Worm (Caenorhabditis elegans): ENCODE measurements around the gene spdl-1.

spdl-1 gene

DNA sequence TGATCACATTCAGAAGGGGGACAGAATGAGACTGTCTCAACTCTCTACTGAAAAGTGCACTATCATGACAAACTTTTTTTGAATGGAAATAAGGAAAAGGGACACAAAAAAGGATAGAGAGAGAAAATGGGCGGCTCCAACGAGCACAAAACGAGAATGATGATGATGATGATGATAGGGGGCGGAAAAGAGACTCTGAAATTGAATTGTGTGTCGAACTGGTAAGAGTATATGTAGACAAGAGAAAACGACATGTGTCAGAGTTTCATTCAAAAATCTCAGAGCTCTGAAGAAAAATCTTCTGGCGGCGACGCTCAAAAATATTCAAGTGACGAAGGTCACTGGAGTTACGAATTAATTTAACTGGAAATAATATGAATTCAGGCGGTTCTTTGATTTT, 13.9 kb downstream of the spdl-1 start:
- TF ChIP-seq lin-14 (GFP tag; optimal IDR thresholded peaks at IDR 0.05) (peak; percentile 48), grh-1 (GFP tag; IDR thresholded peaks at IDR 0.05) (no peak), aha-1 (tag; optimal IDR thresholded peaks at IDR 0.05) (no peak), fkh-10 (GFP tag; optimal IDR thresholded peaks at IDR 0.05) (peak; percentile 47)

DNA sequence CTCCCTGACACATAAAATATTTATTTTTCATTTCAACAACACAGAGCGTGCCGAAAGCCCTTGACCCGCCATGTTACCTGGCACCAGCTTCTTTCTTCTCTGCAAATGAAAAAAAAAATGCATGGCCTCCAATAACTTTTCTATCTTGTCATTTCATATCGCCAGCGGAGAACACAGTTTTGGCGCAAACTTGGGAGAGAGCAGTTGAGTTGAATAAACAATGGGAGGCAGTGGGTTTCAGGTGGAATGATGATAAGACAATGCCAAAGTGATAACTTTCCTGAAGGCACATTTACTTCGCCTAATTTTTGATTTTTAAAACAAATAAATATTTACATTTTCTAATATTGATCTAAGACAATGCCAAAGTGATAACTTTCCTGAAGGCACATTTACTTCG, 19.9 kb downstream of the spdl-1 start:
- TF ChIP-seq nhr-76 (tag; optimal IDR thresholded peaks at IDR 0.05): no peak
- no peak for TF ChIP-seq tbx-2 (tag; optimal IDR thresholded peaks at IDR 0.05)
- TF ChIP-seq grh-1 (GFP tag; IDR thresholded peaks at IDR 0.05): no peak
- TF ChIP-seq vab-15 (tag; optimal IDR thresholded peaks at IDR 0.05): no peak
- TF ChIP-seq ets-5 (GFP tag; IDR thresholded peaks at IDR 0.05): no peak
- no peak for TF ChIP-seq nhr-19 (GFP tag; conservative IDR thresholded peaks at IDR 0.05)
- TF ChIP-seq aly-2 (tag; optimal IDR thresholded peaks at IDR 0.05): no peak
- TF ChIP-seq jun-1 (tag; optimal IDR thresholded peaks at IDR 0.05): no peak
- TF ChIP-seq ceh-82 (tag; optimal IDR thresholded peaks at IDR 0.05): no peak
- TF ChIP-seq nhr-71 (tag; optimal IDR thresholded peaks at IDR 0.05): no peak

DNA sequence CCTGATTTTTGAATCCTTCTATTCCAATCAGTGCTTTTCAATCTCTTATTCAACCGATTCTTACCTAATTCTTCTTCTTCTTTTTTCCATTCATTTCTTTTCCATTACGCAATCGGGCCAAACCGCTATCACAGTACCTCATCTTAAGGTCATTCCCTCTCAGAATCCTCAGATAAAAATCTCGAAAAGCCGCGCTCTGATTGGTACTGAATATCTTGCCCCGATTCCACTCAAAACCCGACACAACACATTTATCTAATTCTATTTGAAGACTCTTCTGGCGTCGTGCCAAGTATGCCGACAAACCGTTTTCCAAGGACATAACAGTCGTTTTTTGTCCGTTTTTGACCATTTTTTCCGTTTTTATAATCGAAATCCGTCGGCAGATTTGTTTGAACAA, 20.5 kb downstream of the spdl-1 start:
- no peak for TF ChIP-seq mdl-1 (tag; optimal IDR thresholded peaks at IDR 0.05)
- TF ChIP-seq nhr-20 (tag; optimal IDR thresholded peaks at IDR 0.05): no peak
- TF ChIP-seq tlp-1 (tag; optimal IDR thresholded peaks at IDR 0.05): peak; percentile 20
- peak; percentile 56 for TF ChIP-seq lin-14 (GFP tag; optimal IDR thresholded peaks at IDR 0.05)
- no peak for TF ChIP-seq mef-2 (tag; optimal IDR thresholded peaks at IDR 0.05)
- TF ChIP-seq rnt-1 (tag; optimal IDR thresholded peaks at IDR 0.05): peak; percentile 42
- peak; percentile 38 for TF ChIP-seq blmp-1 (tag; optimal IDR thresholded peaks at IDR 0.05)
- TF ChIP-seq efl-3 (GFP tag; optimal IDR thresholded peaks at IDR 0.05): peak; percentile 6
- peak; percentile 92 for TF ChIP-seq nhr-85 (tag)

DNA sequence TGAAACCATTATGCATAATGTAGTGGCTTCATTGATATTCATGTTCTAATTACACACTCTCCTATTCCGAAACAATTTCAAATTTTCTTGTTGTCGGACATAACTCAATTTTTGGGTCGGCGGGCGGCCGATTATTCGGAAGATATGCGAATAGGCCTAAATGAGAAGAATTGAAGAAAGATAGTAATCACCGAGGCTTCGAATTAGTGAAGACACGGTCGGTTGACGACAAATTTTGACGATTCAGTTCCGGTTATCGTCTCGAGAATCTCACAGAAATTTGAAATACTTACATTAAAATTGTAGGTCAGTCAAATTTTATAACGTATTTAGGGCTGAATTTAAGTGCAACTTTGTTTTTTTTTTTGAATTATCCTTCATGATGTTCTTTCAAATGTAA, 21.8 kb downstream of the spdl-1 start:
- TF ChIP-seq ceh-82 (tag; optimal IDR thresholded peaks at IDR 0.05) (no peak), blmp-1 (tag; optimal IDR thresholded peaks at IDR 0.05) (peak; percentile 49), lin-15B (tag; optimal IDR thresholded peaks at IDR 0.05) (no peak), nhr-90 (tag; optimal IDR thresholded peaks at IDR 0.05; ENCODE audit: poor library complexity) (no peak), aha-1 (tag; optimal IDR thresholded peaks at IDR 0.05) (no peak), egl-13 (tag; optimal IDR thresholded peaks at IDR 0.05) (no peak), tbx-2 (tag; optimal IDR thresholded peaks at IDR 0.05) (no peak), tlp-1 (tag; optimal IDR thresholded peaks at IDR 0.05) (peak; percentile 1), nhr-85 (tag) (peak; percentile 49), mef-2 (tag; optimal IDR thresholded peaks at IDR 0.05) (no peak), hpl-2 (GFP tag; optimal IDR thresholded peaks at IDR 0.05) (no peak), lin-14 (GFP tag; optimal IDR thresholded peaks at IDR 0.05) (peak; percentile 18)

DNA sequence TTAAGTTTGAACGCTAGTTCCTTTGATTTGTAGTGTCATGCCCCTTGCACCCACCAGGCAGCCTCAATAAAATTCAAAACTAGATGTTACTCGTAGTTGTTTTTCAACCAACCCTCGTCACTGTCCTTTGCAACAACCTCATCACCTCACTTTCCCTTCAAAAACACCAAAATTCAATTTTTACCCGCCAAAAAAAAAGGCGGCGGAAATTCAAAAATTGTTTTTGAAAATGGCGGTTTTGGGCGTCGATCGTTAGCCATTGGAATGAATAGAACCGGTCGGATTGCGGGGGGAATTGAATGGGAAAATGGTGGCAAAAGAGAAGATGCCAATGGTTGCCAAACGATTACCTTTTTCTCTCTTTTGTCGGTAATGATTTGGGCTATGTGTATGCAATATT, 24.7 kb downstream of the spdl-1 start:
- TF ChIP-seq tbx-2 (tag; optimal IDR thresholded peaks at IDR 0.05) (no peak), lin-14 (GFP tag; optimal IDR thresholded peaks at IDR 0.05) (peak; percentile 17), nhr-76 (tag; optimal IDR thresholded peaks at IDR 0.05) (no peak), blmp-1 (tag; optimal IDR thresholded peaks at IDR 0.05) (peak; percentile 53), irx-1 (tag; optimal IDR thresholded peaks at IDR 0.05) (no peak), nhr-85 (tag) (peak; percentile 18), efl-1 (optimal IDR thresholded peaks at IDR 0.05) (peak in 1 of 2 experiments; percentile 11), efl-1 (GFP tag; optimal IDR thresholded peaks at IDR 0.05 in 1 of 2) (peak; percentile 46 to 94), dpl-1 (GFP tag; optimal IDR thresholded peaks at IDR 0.05) (peak; percentile 17 to 50 (median 40)), fkh-8 (tag; optimal IDR thresholded peaks at IDR 0.05) (no peak), mef-2 (tag; optimal IDR thresholded peaks at IDR 0.05) (no peak), lin-13 (GFP tag; optimal IDR thresholded peaks at IDR 0.05) (no peak), egl-13 (tag; optimal IDR thresholded peaks at IDR 0.05) (no peak), lin-35 (GFP tag; optimal IDR thresholded peaks at IDR 0.05) (peak in 1 of 2 experiments; percentile 63), lin-39 (tag; optimal IDR thresholded peaks at IDR 0.05) (no peak)

All from whole organism, L1 larva.